Worm (Caenorhabditis elegans) whole organism, L1 larva: ENCODE results near the gene pup-2.

Source experiments
- blmp-1 ChIP-seq: fragments of 150-350 bp; optimal IDR thresholded peaks from 2 replicates; lab custom pipeline; 2014; ENCODE audit warnings: missing biosample characterization, missing genetic modification characterization
- elt-2 ChIP-seq: sonication (generic microtip); optimal IDR thresholded peaks from 2 replicates; lab custom pipeline; 2016; ENCODE audit warnings: missing genetic modification characterization, mild to moderate bottlenecking, inconsistent platforms, missing compliant biosample characterization, missing genetic modification reagents
- irx-1 ChIP-seq: sonication (generic microtip); optimal IDR thresholded peaks from 2 replicates; lab custom pipeline; 2016; ENCODE audit warnings: missing genetic modification characterization, missing compliant biosample characterization
- nhr-12 ChIP-seq: sonication (generic microtip); optimal IDR thresholded peaks from 2 replicates; lab custom pipeline; 2017; ENCODE audit warnings: missing biosample characterization, missing genetic modification characterization
- tbx-2 ChIP-seq: sonication (generic microtip); optimal IDR thresholded peaks from 2 replicates; lab custom pipeline; 2016; ENCODE audit warnings: missing genetic modification characterization, missing compliant biosample characterization

ce11 chrIII:5136033-5136597 lies 49.6 kb upstream of the pup-2 start, which contains the start of gene tbx-2:
- TF ChIP-seq blmp-1 (no peak), irx-1 (tag; lab: Kevin White, UChicago) (no peak), nhr-12 (tag; lab: Kevin White, UChicago) (no peak), tbx-2 (tag; lab: Kevin White, UChicago) (peak; percentile 99), elt-2 (tag; lab: Kevin White, UChicago) (no peak)
